Fruit fly (Drosophila melanogaster) Kc167 (cell line): Measurements from ENCODE around the gene Fancl.

Experiments used
- Myc ChIP-seq: fragments of >200 bp; optimal IDR thresholded peaks from 2 replicates; lab custom pipeline; 2017; ENCODE audit warnings: missing external identifiers
- Sin3A ChIP-seq: fragments of >200 bp; optimal IDR thresholded peaks from 2 replicates; lab custom pipeline; 2018; ENCODE audit warnings: missing external identifiers
- h ChIP-seq: fragments of >200 bp; optimal IDR thresholded peaks from 3 replicates; lab custom pipeline; 2018; ENCODE audit warnings: missing external identifiers
- insv ChIP-seq: fragments of >200 bp; optimal IDR thresholded peaks from 3 replicates; lab custom pipeline; 2018; ENCODE audit warnings: missing external identifiers
- psq ChIP-seq: fragments of >200 bp; optimal IDR thresholded peaks from 2 replicates; lab custom pipeline; 2017; ENCODE audit warnings: missing external identifiers
- ttk ChIP-seq: sonication (Bioruptor generic); optimal IDR thresholded peaks from 2 replicates; lab custom pipeline; 2017; ENCODE audit warnings: missing external identifiers

Fancl gene

dm6 chr3R:10078468-10079143 lies 25.9 kb upstream of the Fancl start:
- TF ChIP-seq ttk (no peak), psq (no peak), Sin3A (lab: Kevin White, UChicago) (no peak), insv (lab: Kevin White, UChicago) (no peak), h (lab: Kevin White, UChicago) (no peak), Myc (lab: Kevin White, UChicago) (no peak)

dm6 chr3R:10076665-10077064 lies 24.0 kb upstream of the Fancl start:
- TF ChIP-seq h (lab: Kevin White, UChicago), result no peak
- TF ChIP-seq insv (lab: Kevin White, UChicago), result no peak
- no peak for TF ChIP-seq Myc (lab: Kevin White, UChicago)
- no peak for TF ChIP-seq Sin3A (lab: Kevin White, UChicago)
- TF ChIP-seq psq, result no peak
- no peak for TF ChIP-seq ttk

dm6 chr3R:10075323-10075788 lies 22.7 kb upstream of the Fancl start, which contains the start of gene Alp13:
Gene Alp13 (minus strand): TSS chr3R:10075373.
- TF ChIP-seq insv (lab: Kevin White, UChicago) (no peak), h (lab: Kevin White, UChicago) (no peak), psq (no peak), ttk (no peak), Sin3A (lab: Kevin White, UChicago) (no peak), Myc (lab: Kevin White, UChicago) (no peak)

DNA sequence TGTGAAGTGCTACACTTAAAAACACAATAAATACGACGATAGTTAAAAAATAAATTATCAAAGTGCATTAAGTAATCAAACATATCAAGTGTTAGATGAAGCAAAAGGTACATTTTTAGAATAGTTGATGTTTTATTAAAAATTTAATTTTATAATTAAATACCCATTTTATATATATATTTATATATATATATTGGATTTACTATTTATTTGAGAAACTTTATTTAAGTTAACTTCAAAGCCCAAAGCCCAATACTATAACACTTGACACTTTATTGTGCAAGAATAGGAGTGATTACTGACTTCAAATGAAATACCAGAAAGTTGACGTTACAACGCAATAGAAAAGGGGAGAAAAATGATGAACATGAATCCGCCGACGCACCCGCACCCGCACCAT lies 18.1 kb upstream of the Fancl start, which contains the start of gene nerfin-2:
Gene nerfin-2, plus strand, starts transcription at position 301 of the 400 bp plus-strand sequence.
- TF ChIP-seq ttk, result no peak

dm6 chr3R:10070195-10070594 lies 17.5 kb upstream of the Fancl start:
- TF ChIP-seq Sin3A (lab: Kevin White, UChicago) (no peak), h (lab: Kevin White, UChicago) (no peak), insv (lab: Kevin White, UChicago) (no peak), psq (no peak)

dm6 chr3R:10068780-10069179 lies 16.1 kb upstream of the Fancl start:
- no peak for TF ChIP-seq Sin3A (lab: Kevin White, UChicago)
- no peak for TF ChIP-seq insv (lab: Kevin White, UChicago)
- no peak for TF ChIP-seq psq
- TF ChIP-seq h (lab: Kevin White, UChicago), result no peak
- no peak for TF ChIP-seq ttk
- TF ChIP-seq Myc (lab: Kevin White, UChicago), result no peak

DNA sequence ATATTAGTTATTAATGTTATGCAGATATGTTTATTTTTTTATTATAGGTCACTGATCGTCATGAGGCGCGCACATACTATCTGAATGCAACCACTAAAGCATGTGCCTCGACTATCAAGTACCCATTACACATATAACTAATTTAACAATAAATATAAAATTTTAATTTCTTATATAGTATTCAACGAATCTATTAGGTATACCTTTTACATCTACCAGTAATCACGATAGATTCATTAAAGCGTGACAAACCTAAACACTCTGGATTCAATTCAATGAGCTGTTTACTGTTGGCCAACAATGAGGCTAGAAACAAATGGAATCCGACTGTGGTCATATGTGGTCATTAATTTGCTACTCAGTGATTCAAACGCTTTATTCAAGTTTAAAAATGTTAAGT lies 14.9 kb upstream of the Fancl start, which contains the start of gene CG33784:
Gene CG33784, plus strand, starts transcription at position 301 of the 400 bp plus-strand sequence.
- TF ChIP-seq ttk, result no peak

DNA sequence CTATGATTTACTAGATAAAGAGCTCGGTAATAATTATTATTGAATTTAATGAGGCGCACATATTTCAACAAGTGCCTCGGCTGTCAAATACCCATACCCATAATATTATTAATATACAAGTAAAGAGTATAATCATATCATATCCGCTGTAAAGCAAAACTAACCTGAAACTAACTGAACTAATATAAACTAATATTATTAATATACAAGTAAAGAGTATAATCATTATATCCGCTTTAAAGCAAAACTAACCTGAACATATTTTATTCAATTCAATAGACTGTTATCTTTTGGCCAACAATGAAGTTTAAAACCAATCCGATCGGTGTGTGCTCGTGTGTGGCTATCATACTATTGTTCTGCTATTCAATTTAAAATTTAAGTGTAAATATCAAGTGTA lies 13.8 kb upstream of the Fancl start, which contains the start of gene CG33783:
Gene CG33783, plus strand, starts transcription at position 301 of the 400 bp plus-strand sequence.
- TF ChIP-seq Sin3A (lab: Kevin White, UChicago) (no peak), psq (no peak), h (lab: Kevin White, UChicago) (no peak), ttk (no peak), Myc (lab: Kevin White, UChicago) (no peak), insv (lab: Kevin White, UChicago) (no peak)

dm6 chr3R:10063707-10064106 lies 11.0 kb upstream of the Fancl start, which contains the start of gene CG33631:
Gene CG33631 (plus strand): TSS chr3R:10064007.
- no peak for TF ChIP-seq h (lab: Kevin White, UChicago)
- TF ChIP-seq insv (lab: Kevin White, UChicago), result no peak
- no peak for TF ChIP-seq ttk
- TF ChIP-seq Myc (lab: Kevin White, UChicago), result no peak
- no peak for TF ChIP-seq psq
- no peak for TF ChIP-seq Sin3A (lab: Kevin White, UChicago)

DNA sequence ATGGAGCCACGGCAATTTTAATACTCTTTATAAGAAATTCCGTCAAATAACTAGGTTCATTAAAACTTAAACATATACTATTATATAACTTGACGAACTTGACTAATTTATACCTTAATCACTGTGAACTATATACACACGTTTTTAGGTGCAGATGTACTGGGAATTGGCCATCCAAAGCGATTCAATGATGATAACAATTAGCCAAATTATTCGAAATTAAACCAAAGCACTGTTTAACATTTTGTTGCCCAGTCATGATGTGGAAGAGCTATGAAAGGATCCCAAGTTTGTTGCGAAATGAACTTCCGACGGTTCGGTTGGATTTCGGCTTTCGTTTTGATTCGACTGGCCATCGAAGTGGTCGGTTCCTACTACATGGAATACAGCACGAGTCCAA lies 9.7 kb upstream of the Fancl start, which contains the start of gene CG33630:
Gene CG33630, plus strand, starts transcription at position 301 of the 400 bp plus-strand sequence.
- no peak for TF ChIP-seq psq
- no peak for TF ChIP-seq insv (lab: Kevin White, UChicago)
- TF ChIP-seq ttk, result no peak
- TF ChIP-seq Myc (lab: Kevin White, UChicago), result no peak
- TF ChIP-seq Sin3A (lab: Kevin White, UChicago), result no peak
- no peak for TF ChIP-seq h (lab: Kevin White, UChicago)

- TF ChIP-seq Myc (lab: Kevin White, UChicago) (no peak), ttk (no peak)
Measured at dm6 chr3R:10059952-10060351, 7.3 kb upstream of the Fancl start, which contains the start of gene Npc2c. Gene Npc2c (plus strand): TSS chr3R:10060252.

- TF ChIP-seq insv (lab: Kevin White, UChicago), result no peak
- TF ChIP-seq h (lab: Kevin White, UChicago), result no peak
- no peak for TF ChIP-seq ttk
- no peak for TF ChIP-seq Sin3A (lab: Kevin White, UChicago)
- no peak for TF ChIP-seq psq
- no peak for TF ChIP-seq Myc (lab: Kevin White, UChicago)
Measured at dm6 chr3R:10059358-10059757, 6.7 kb upstream of the Fancl start.

- no peak for TF ChIP-seq h (lab: Kevin White, UChicago)
- no peak for TF ChIP-seq Sin3A (lab: Kevin White, UChicago)
- no peak for TF ChIP-seq ttk
- TF ChIP-seq Myc (lab: Kevin White, UChicago), result no peak
- no peak for TF ChIP-seq psq
- no peak for TF ChIP-seq insv (lab: Kevin White, UChicago)
Measured at dm6 chr3R:10056647-10057046, 4.0 kb upstream of the Fancl start.
